Worm (Caenorhabditis elegans) whole organism, L2 larva: ENCODE results near the gene tag-275.

Experiments
- alr-1 ChIP-seq: fragments of 150-350 bp; optimal IDR thresholded peaks from 2 replicates; lab custom pipeline; 2014; ENCODE audit warnings: missing biosample characterization, missing genetic modification characterization
- dmd-4 ChIP-seq: sonication (generic microtip); optimal IDR thresholded peaks from 2 replicates; lab custom pipeline; 2017; ENCODE audit warnings: missing biosample characterization, missing genetic modification characterization
- egl-27 ChIP-seq: sonication (generic microtip); optimal IDR thresholded peaks from 3 replicates; lab custom pipeline; 2017; ENCODE audit warnings: missing biosample characterization, missing genetic modification reagents, missing genetic modification characterization
- elt-3 ChIP-seq: sonication (generic microtip); optimal IDR thresholded peaks from 2 replicates; lab custom pipeline; 2017; ENCODE audit warnings: missing biosample characterization, missing genetic modification characterization
- lsy-2 ChIP-seq, 2 experiments: fragments of 150-350 bp in 1 of 2; sonication (generic microtip) in 1 of 2; optimal IDR thresholded peaks; 2 replicates each; lab custom pipeline; 2014 to 2017; ENCODE audit warnings: missing biosample characterization in 2 of 2, missing genetic modification characterization in 2 of 2
- nhr-237 ChIP-seq: fragments of 150-350 bp; optimal IDR thresholded peaks from 2 replicates; lab custom pipeline; 2014; ENCODE audit warnings: missing biosample characterization, missing genetic modification characterization
- unc-62 ChIP-seq: fragments of 150-350 bp; optimal IDR thresholded peaks from 2 replicates; lab custom pipeline; 2014; ENCODE audit warnings: missing biosample characterization, missing genetic modification reagents, missing genetic modification characterization
- ztf-11 ChIP-seq: sonication (generic microtip); optimal IDR thresholded peaks from 2 replicates; lab custom pipeline; 2017; ENCODE audit warnings: missing biosample characterization, missing genetic modification characterization

ce11 chrX:6121279-6121678, 29.1 kb downstream of the tag-275 start:
- TF ChIP-seq alr-1, result no peak
- no peak for TF ChIP-seq lsy-2 (tag; optimal IDR thresholded peaks at IDR 0.05; lab: Kevin White, UChicago)
- no peak for TF ChIP-seq dmd-4 (tag; lab: Kevin White, UChicago)
- no peak for TF ChIP-seq nhr-237 (tag; lab: Kevin White, UChicago)
- TF ChIP-seq elt-3 (tag; lab: Kevin White, UChicago), result no peak
- TF ChIP-seq egl-27 (tag; lab: Kevin White, UChicago), result no peak
- TF ChIP-seq unc-62 (GFP tag; lab: Kevin White, UChicago), result no peak
- no peak for TF ChIP-seq ztf-11 (tag; lab: Kevin White, UChicago)
